3 fruit fly cellular contexts compared by ENCODE assay signal in the genomic region with DNA sequence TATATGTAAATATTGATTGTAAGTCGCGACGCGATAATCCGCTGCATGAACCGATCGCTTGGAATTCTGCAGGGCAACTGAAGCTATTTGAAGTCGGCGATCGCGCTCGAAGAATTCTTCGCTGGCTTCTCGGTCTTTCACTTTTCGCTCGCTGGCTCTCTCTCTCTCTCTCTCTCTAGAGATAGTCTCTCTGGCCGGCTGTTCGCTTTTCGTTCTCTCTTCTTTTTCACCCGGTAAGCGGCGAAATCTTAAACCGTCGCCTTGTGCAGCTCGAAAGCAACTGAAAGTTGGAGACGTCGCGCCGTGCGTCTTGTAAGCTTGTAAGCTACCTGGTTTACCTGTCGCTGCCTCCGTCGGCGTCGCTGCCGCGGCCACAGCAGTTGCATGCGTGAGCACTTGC.
TF ChIP-seq lines count a peak whose summit lies in the region.

A gene (minus strand): TSS at position 285 of the 400 bp plus-strand sequence.

- no peak for TF ChIP-seq CTCF in whole organism, embryonic (GFP tag; optimal IDR thresholded peaks at IDR 0.05; lab: Kevin White, UChicago)

TF ChIP-seq in whole organism, embryonic, 481 proteins besides CTCF, POLR2A, EP300 and RAD21:
- peak; percentile 56 for TF ChIP-seq Blimp-1 (GFP tag; optimal IDR thresholded peaks at IDR 0.05; lab: Kevin White, UChicago)
- TF ChIP-seq ci (GFP tag; IDR thresholded peaks at IDR 0.05; lab: Robert Waterston, UW) = 0 out of 3 replicates have a peak, but pooled peaks have one; percentile 13
- TF ChIP-seq chm (GFP tag; IDR thresholded peaks at IDR 0.05; lab: Robert Waterston, UW) = peak; percentile 33; the same call in 1 of the 2 replicates
- 0 out of 3 replicates have a peak, but pooled peaks have one; percentile 27 for TF ChIP-seq zen2 (GFP tag; IDR thresholded peaks at IDR 0.05; lab: Robert Waterston, UW; ENCODE audit: partially characterized antibody)
- peak; percentile 16 for TF ChIP-seq oc (tag; optimal IDR thresholded peaks at IDR 0.05; lab: Kevin White, UChicago)
- TF ChIP-seq Jarid2 (GFP tag; optimal IDR thresholded peaks at IDR 0.05; lab: Kevin White, UChicago) = peak; percentile 62
- no peak for TF ChIP-seq CG4617 (GFP tag; optimal IDR thresholded peaks at IDR 0.05; lab: Kevin White, UChicago; ENCODE audit: borderline replicate concordance)
- TF ChIP-seq sqz (GFP tag; optimal IDR thresholded peaks at IDR 0.05; lab: Kevin White, UChicago) = peak; percentile 35
- TF ChIP-seq Gsc (GFP tag; IDR thresholded peaks at IDR 0.05; lab: Robert Waterston, UW) = no peak
- TF ChIP-seq Opbp (GFP tag; IDR thresholded peaks at IDR 0.05; lab: Robert Waterston, UW; ENCODE audit: partially characterized antibody) = 0 out of 3 replicates have a peak, but pooled peaks have one; percentile 41
- no peak for TF ChIP-seq Chrac-16 (GFP tag; optimal IDR thresholded peaks at IDR 0.05; lab: Kevin White, UChicago)
- TF ChIP-seq Med (GFP tag; lab: Kevin White, UChicago) = peak; percentile 55
- peak; percentile 23; the same call in 1 of the 2 replicates for TF ChIP-seq vvl (GFP tag; IDR thresholded peaks at IDR 0.05; lab: Robert Waterston, UW)
- peak; percentile 25 for TF ChIP-seq Deaf1 (tag; optimal IDR thresholded peaks at IDR 0.05; lab: Kevin White, UChicago)
- no peak for TF ChIP-seq Ravus (GFP tag; IDR thresholded peaks at IDR 0.05; lab: Robert Waterston, UW)
- peak; percentile 30 to 63 for TF ChIP-seq Trl (optimal IDR thresholded peaks at IDR 0.05; lab: Kevin White, UChicago)
- TF ChIP-seq Trl (GFP tag; optimal IDR thresholded peaks at IDR 0.05; lab: Kevin White, UChicago) = no peak
- peak; percentile 16 for TF ChIP-seq yki (optimal IDR thresholded peaks at IDR 0.05; lab: Kevin White, UChicago)

TF ChIP-seq in whole organism, prepupa, 60 proteins besides CTCF, POLR2A, EP300 and RAD21:
- TF ChIP-seq CG11762 (GFP tag; optimal IDR thresholded peaks at IDR 0.05; lab: Kevin White, UChicago; ENCODE audit: insufficient read depth) (no peak), Blimp-1 (GFP tag; optimal IDR thresholded peaks at IDR 0.05; lab: Kevin White, UChicago) (peak; percentile 22), fkh (GFP tag; optimal IDR thresholded peaks at IDR 0.05; lab: Kevin White, UChicago) (peak; percentile 42), CG6854 (GFP tag; optimal IDR thresholded peaks at IDR 0.05; lab: Kevin White, UChicago) (peak; percentile 22), achi (GFP tag; optimal IDR thresholded peaks at IDR 0.05; lab: Kevin White, UChicago) (no peak), CG3919 (GFP tag; optimal IDR thresholded peaks at IDR 0.05; lab: Kevin White, UChicago) (peak; percentile 10), CG10669 (GFP tag; optimal IDR thresholded peaks at IDR 0.05; lab: Kevin White, UChicago) (no peak), Eip75B (GFP tag; optimal IDR thresholded peaks at IDR 0.05; lab: Kevin White, UChicago) (peak; percentile 17), CG9139 (GFP tag; optimal IDR thresholded peaks at IDR 0.05; lab: Kevin White, UChicago) (no peak), fd59A (GFP tag; optimal IDR thresholded peaks at IDR 0.05; lab: Kevin White, UChicago) (no peak), svp (GFP tag; lab: Kevin White, UChicago) (no peak), CG6808 (GFP tag; optimal IDR thresholded peaks at IDR 0.05; lab: Kevin White, UChicago) (no peak)

TF ChIP-seq in whole organism, pupa, 21 proteins besides CTCF, POLR2A, EP300 and RAD21:
- TF ChIP-seq CG12605 (GFP tag; IDR thresholded peaks at IDR 0.05; lab: Robert Waterston, UW) = no peak
- 0 out of 3 replicates have a peak, but pooled peaks have one; percentile 45 for TF ChIP-seq CG4496 (GFP tag; IDR thresholded peaks at IDR 0.05; lab: Robert Waterston, UW)
- no peak for TF ChIP-seq EcR (GFP tag; optimal IDR thresholded peaks at IDR 0.05; lab: Kevin White, UChicago)
- no peak for TF ChIP-seq D1 (tag; optimal IDR thresholded peaks at IDR 0.05; lab: Kevin White, UChicago)
- peak; percentile 17; the same call in 1 of the 3 replicates for TF ChIP-seq fd96Ca (GFP tag; IDR thresholded peaks at IDR 0.05; lab: Robert Waterston, UW)
- no peak for TF ChIP-seq CG8301 (tag; optimal IDR thresholded peaks at IDR 0.05; lab: Kevin White, UChicago)
- no peak for TF ChIP-seq rn (GFP tag; IDR thresholded peaks at IDR 0.05; lab: Robert Waterston, UW)
- no peak for TF ChIP-seq Pif1B (GFP tag; optimal IDR thresholded peaks at IDR 0.05; lab: Kevin White, UChicago)
- 0 out of 2 replicates have a peak, but pooled peaks have one; percentile 5 for TF ChIP-seq Ets98B (GFP tag; IDR thresholded peaks at IDR 0.05; lab: Robert Waterston, UW)
- peak; percentile 3 for TF ChIP-seq Pif1A (GFP tag; optimal IDR thresholded peaks at IDR 0.05; lab: Kevin White, UChicago)
- no peak for TF ChIP-seq CG14655 (GFP tag; optimal IDR thresholded peaks at IDR 0.05; lab: Kevin White, UChicago)
- TF ChIP-seq CG32121 (GFP tag; IDR thresholded peaks at IDR 0.05; lab: Robert Waterston, UW) = no peak
- no peak for TF ChIP-seq CG10348 (GFP tag; IDR thresholded peaks at IDR 0.05; lab: Robert Waterston, UW)
TF ChIP-seq in whole organism, pupa: peak in this region for 4.
